Worm (Caenorhabditis elegans): ENCODE measurements around the gene srt-28.

The srt-28 gene

DNA sequence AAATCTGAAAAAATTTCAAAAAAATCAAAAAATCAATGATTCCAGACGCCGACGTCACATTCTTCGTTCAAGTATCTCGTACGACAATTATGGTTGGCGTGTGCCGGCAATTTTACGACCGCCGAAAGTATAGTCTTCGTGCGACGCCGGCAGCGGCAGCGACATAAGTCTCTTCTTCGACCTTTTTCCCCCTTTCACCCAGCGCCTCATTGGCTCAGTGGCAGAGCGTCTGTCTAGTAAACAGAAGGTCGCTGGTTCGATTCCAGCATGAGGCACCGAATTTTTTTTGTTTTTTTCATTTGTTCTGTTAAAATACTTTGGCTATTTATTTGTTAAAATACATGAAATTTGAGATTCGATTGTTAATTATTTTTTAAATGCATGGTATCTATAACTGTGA, 39.6 kb downstream of the srt-28 start (continued):
- TF ChIP-seq ceh-27 (GFP tag; optimal IDR thresholded peaks at IDR 0.05) (peak; percentile 62), snpc-1.1 (tag; optimal IDR thresholded peaks at IDR 0.05; ENCODE audit: insufficient read depth) (peak; percentile 53), sea-2 (GFP tag; IDR thresholded peaks at IDR 0.05) (no peak), dpl-1 (GFP tag; optimal IDR thresholded peaks at IDR 0.05) (no peak), F57C9.4 (tag; optimal IDR thresholded peaks at IDR 0.05) (no peak), attf-6 (GFP tag; IDR thresholded peaks at IDR 0.05) (peak; percentile 61; the same call in 1 of the 2 replicates), D2030.7 (GFP tag; IDR thresholded peaks at IDR 0.05) (peak; percentile 81), zim-3 (tag; optimal IDR thresholded peaks at IDR 0.05) (no peak), zfh-2 (GFP tag; conservative IDR thresholded peaks at IDR 0.05) (no peak), repo-1 (tag; optimal IDR thresholded peaks at IDR 0.05) (peak; percentile 3), tbx-9 (tag; optimal IDR thresholded peaks at IDR 0.05; ENCODE audit: borderline replicate concordance) (no peak), hmg-1.2 (GFP tag; IDR thresholded peaks at IDR 0.05) (peak; percentile 67), F55B11.4 (tag; optimal IDR thresholded peaks at IDR 0.05; ENCODE audit: borderline replicate concordance, insufficient read depth) (no peak), nfya-2 (GFP tag; IDR thresholded peaks at IDR 0.05) (no peak), atf-7 (tag; optimal IDR thresholded peaks at IDR 0.05) (peak; percentile 32), hrde-1 (tag; optimal IDR thresholded peaks at IDR 0.05; ENCODE audit: borderline replicate concordance) (no peak), F22D6.2 (tag; optimal IDR thresholded peaks at IDR 0.05) (no peak), lin-54 (GFP tag; optimal IDR thresholded peaks at IDR 0.05) (peak; percentile 54), dpff-1 (tag; optimal IDR thresholded peaks at IDR 0.05) (no peak), K11D2.4 (GFP tag; IDR thresholded peaks at IDR 0.05) (no peak), egl-44 (GFP tag; IDR thresholded peaks at IDR 0.05) (0 out of 2 replicates have a peak, but pooled peaks have one; percentile 68), ets-4 (GFP tag; optimal IDR thresholded peaks at IDR 0.05) (no peak), madf-3 (GFP tag; IDR thresholded peaks at IDR 0.05) (peak; percentile 27; the same call in 1 of the 2 replicates), ekl-4 (GFP tag; IDR thresholded peaks at IDR 0.05) (peak; percentile 70; the same call in 1 of the 2 replicates), gei-17 (GFP tag; optimal IDR thresholded peaks at IDR 0.05) (no peak), lin-40 (tag; optimal IDR thresholded peaks at IDR 0.05) (peak; percentile 38), Y53F4B.3 (GFP tag; IDR thresholded peaks at IDR 0.05) (no peak), hlh-26 (GFP tag; conservative IDR thresholded peaks at IDR 0.05) (no peak), lir-1 (GFP tag; conservative IDR thresholded peaks at IDR 0.05) (no peak), ceh-58 (GFP tag; IDR thresholded peaks at IDR 0.05) (no peak), chd-7 (tag; optimal IDR thresholded peaks at IDR 0.05) (peak; percentile 8), ZK185.1 (tag; optimal IDR thresholded peaks at IDR 0.05; ENCODE audit: poor library complexity, severe bottlenecking) (no peak), B0019.2 (GFP tag; conservative IDR thresholded peaks at IDR 0.05) (no peak), efl-1 (GFP tag; optimal IDR thresholded peaks at IDR 0.05) (no peak), F49E8.2 (tag; optimal IDR thresholded peaks at IDR 0.05; ENCODE audit: insufficient read depth) (peak; percentile 65), rec-8 (tag; optimal IDR thresholded peaks at IDR 0.05) (peak; percentile 6 to 37), T26A5.8 (tag; optimal IDR thresholded peaks at IDR 0.05) (no peak), F23B12.7 (tag; optimal IDR thresholded peaks at IDR 0.05; ENCODE audit: insufficient read depth) (peak; percentile 35), hsf-1 (GFP tag; IDR thresholded peaks at IDR 0.05) (no peak), somi-1 (GFP tag; optimal IDR thresholded peaks at IDR 0.05) (no peak), C17E4.6 (GFP tag; IDR thresholded peaks at IDR 0.05) (no peak), mcd-1 (GFP tag; IDR thresholded peaks at IDR 0.05) (peak; percentile 85), nhr-90 (tag; optimal IDR thresholded peaks at IDR 0.05) (peak; percentile 55), lin-35 (GFP tag; optimal IDR thresholded peaks at IDR 0.05) (peak in 1 of 3 experiments; percentile 4), K12H6.12 (tag; optimal IDR thresholded peaks at IDR 0.05) (no peak), ceh-91 (GFP tag; IDR thresholded peaks at IDR 0.05) (no peak), C06A6.2 (GFP tag; conservative IDR thresholded peaks at IDR 0.05) (no peak), sptf-2 (GFP tag; optimal IDR thresholded peaks at IDR 0.05) (no peak)
